Worm (Caenorhabditis elegans) whole organism, young adult: Measurements from ENCODE around the gene rpn-1.

Source experiments
- Y95B8A.8 ChIP-seq: fragments of 200-800 bp; sonication (Bioruptor generic); IDR thresholded peaks from 2 replicates; pipeline ENCODE4 v1.3.6; 2022; ENCODE audit warnings: missing genetic modification reagents, missing genetic modification characterization, missing compliant biosample characterization
- akir-1 ChIP-seq: fragments of 200-800 bp; sonication (Bioruptor generic); optimal IDR thresholded peaks from 2 replicates; lab custom pipeline; 2018; ENCODE audit warnings: mild to moderate bottlenecking, missing genetic modification characterization, moderate library complexity, missing compliant biosample characterization
- ama-1 ChIP-seq, 3 experiments: fragments of 150-350 bp in 1 of 3; sonication (generic microtip) in 2 of 3; optimal IDR thresholded peaks; 2 replicates each; lab custom pipeline; 2014 to 2018; ENCODE audit warnings: missing biosample characterization in 2 of 3, missing genetic modification characterization in 2 of 3, missing genetic modification reagents in 2 of 3
- attf-6 ChIP-seq: fragments of 200-800 bp; sonication (Bioruptor generic); IDR thresholded peaks from 2 replicates; pipeline ENCODE4 v1.3.6; 2022; ENCODE audit warnings: missing genetic modification reagents, missing genetic modification characterization, missing compliant biosample characterization
- ceh-58 ChIP-seq: fragments of 200-800 bp; sonication (Bioruptor generic); IDR thresholded peaks from 2 replicates; pipeline ENCODE4 v1.3.6; 2022; ENCODE audit warnings: missing genetic modification characterization, missing compliant biosample characterization
- egrh-3 ChIP-seq: fragments of 200-800 bp; sonication (Bioruptor generic); IDR thresholded peaks from 2 replicates; pipeline ENCODE4 v1.3.6; 2022; ENCODE audit warnings: missing genetic modification reagents, missing genetic modification characterization, missing compliant biosample characterization
- gei-17 ChIP-seq: fragments of 200-800 bp; sonication (Bioruptor generic); optimal IDR thresholded peaks from 2 replicates; lab custom pipeline; 2018; ENCODE audit warnings: mild to moderate bottlenecking, missing genetic modification characterization, missing compliant biosample characterization
- hsf-1 ChIP-seq: fragments of 200-800 bp; sonication (Bioruptor generic); IDR thresholded peaks from 2 replicates; pipeline ENCODE4 v1.3.6; 2022; ENCODE audit warnings: missing genetic modification reagents, missing genetic modification characterization, missing compliant biosample characterization
- lsy-27 ChIP-seq: sonication (generic microtip); optimal IDR thresholded peaks from 2 replicates; lab custom pipeline; 2017; ENCODE audit warnings: missing genetic modification characterization, mild to moderate bottlenecking, missing compliant biosample characterization, antibody characterized with exemption, missing genotype, borderline replicate concordance; ENCODE audit not compliant: insufficient read depth
- madf-10 ChIP-seq: sonication (generic microtip); optimal IDR thresholded peaks from 2 replicates; lab custom pipeline; 2016; ENCODE audit warnings: mild to moderate bottlenecking, missing genetic modification characterization, missing compliant biosample characterization
- nhr-27 ChIP-seq: fragments of 200-800 bp; sonication (Bioruptor generic); optimal IDR thresholded peaks from 2 replicates; lab custom pipeline; 2018; ENCODE audit warnings: mild to moderate bottlenecking, missing genetic modification characterization, moderate library complexity, missing compliant biosample characterization
- pha-4 ChIP-seq: fragments of 150-350 bp; sonication (generic microtip); optimal IDR thresholded peaks from 2 replicates; lab custom pipeline; 2014; ENCODE audit warnings: missing biosample characterization, missing genetic modification reagents, missing genetic modification characterization

ce11 chrIV:6923070-6923469 lies 13.4 kb upstream of the rpn-1 start, which contains the start of gene T22D1.1:
- no peak for TF ChIP-seq gei-17 (GFP tag; lab: Kevin White, UChicago)
- TF ChIP-seq hsf-1 (GFP tag; lab: Robert Waterston, UW), result no peak
- no peak for TF ChIP-seq lsy-27 (tag; lab: Kevin White, UChicago)
- no peak for TF ChIP-seq madf-10 (tag; lab: Kevin White, UChicago)
- TF ChIP-seq attf-6 (GFP tag; lab: Robert Waterston, UW), result no peak
- TF ChIP-seq ceh-58 (GFP tag; lab: Robert Waterston, UW), result no peak
- no peak for TF ChIP-seq Y95B8A.8 (GFP tag; lab: Robert Waterston, UW)
- TF ChIP-seq egrh-3 (GFP tag; lab: Robert Waterston, UW), result no peak
- TF ChIP-seq akir-1 (GFP tag; lab: Kevin White, UChicago), result no peak
- TF ChIP-seq nhr-27, result no peak
- no peak for TF ChIP-seq ama-1 (optimal IDR thresholded peaks at IDR 0.05; lab: Kevin White, UChicago)
- TF ChIP-seq ama-1 (GFP tag; optimal IDR thresholded peaks at IDR 0.05; lab: Kevin White, UChicago), result no peak
- TF ChIP-seq pha-4 (tag; lab: Kevin White, UChicago), result no peak
